Fruit fly (Drosophila melanogaster): ENCODE results near the gene CG10616.
A peak's percentile ranks its signal among the peaks of the same experiment; 100 is the strongest.

Gene CG10616

dm6 chr3L:12482917-12483316 is 11.4 kb downstream of the CG10616 start (continued):
- TF ChIP-seq caup (GFP tag; optimal IDR thresholded peaks at IDR 0.05; ENCODE audit: severe bottlenecking) (peak; percentile 56), CG31365 (tag; optimal IDR thresholded peaks at IDR 0.05) (no peak), CG7357 (GFP tag; IDR thresholded peaks at IDR 0.05) (0 out of 3 replicates have a peak, but pooled peaks have one; percentile 37), CG5953 (GFP tag; IDR thresholded peaks at IDR 0.05) (no peak), dimm (GFP tag; IDR thresholded peaks at IDR 0.05) (peak; percentile 43; the same call in 1 of the 2 replicates), zfh2 (GFP tag; optimal IDR thresholded peaks at IDR 0.05) (no peak), CG4360 (GFP tag; IDR thresholded peaks at IDR 0.05) (no peak), CG12071 (GFP tag; optimal IDR thresholded peaks at IDR 0.05) (peak; percentile 9), kah (GFP tag; optimal IDR thresholded peaks at IDR 0.05) (peak; percentile 51), phol (tag; optimal IDR thresholded peaks at IDR 0.05) (peak; percentile 86), C15 (GFP tag; IDR thresholded peaks at IDR 0.05) (no peak), CG30403 (GFP tag; optimal IDR thresholded peaks at IDR 0.05) (peak; percentile 82), hkb (optimal IDR thresholded peaks at IDR 0.05) (no peak), hkb (GFP tag; IDR thresholded peaks at IDR 0.05) (peak; percentile 72), CG18262 (tag; optimal IDR thresholded peaks at IDR 0.05) (peak; percentile 88), CG1233 (GFP tag; optimal IDR thresholded peaks at IDR 0.05) (peak; percentile 70), CG16813 (GFP tag; IDR thresholded peaks at IDR 0.05; ENCODE audit: partially characterized antibody) (no peak), CG18764 (GFP tag; optimal IDR thresholded peaks at IDR 0.05) (peak; percentile 20), CG13775 (GFP tag; optimal IDR thresholded peaks at IDR 0.05) (peak; percentile 70), tll (GFP tag; optimal IDR thresholded peaks at IDR 0.05) (no peak), HHEX (GFP tag; optimal IDR thresholded peaks at IDR 0.05) (peak; percentile 72), CG1024 (GFP tag; IDR thresholded peaks at IDR 0.05) (no peak), YL-1 (GFP tag; optimal IDR thresholded peaks at IDR 0.05) (peak; percentile 7), CG11695 (GFP tag; IDR thresholded peaks at IDR 0.05) (peak; percentile 81), CG13296 (GFP tag; optimal IDR thresholded peaks at IDR 0.05) (peak; percentile 78), CG4707 (GFP tag; optimal IDR thresholded peaks at IDR 0.05) (no peak), dati (GFP tag; IDR thresholded peaks at IDR 0.05) (0 out of 2 replicates have a peak, but pooled peaks have one; percentile 58), CG12391 (tag; optimal IDR thresholded peaks at IDR 0.05) (peak; percentile 81), CG42726 (GFP tag; IDR thresholded peaks at IDR 0.05; ENCODE audit: partially characterized antibody) (no peak), ash1 (GFP tag; optimal IDR thresholded peaks at IDR 0.05) (no peak), ems (GFP tag; optimal IDR thresholded peaks at IDR 0.05) (peak; percentile 65), CG2120 (GFP tag; optimal IDR thresholded peaks at IDR 0.05) (peak; percentile 60), Sox102F (GFP tag; optimal IDR thresholded peaks at IDR 0.05) (peak; percentile 88), gcm (GFP tag; optimal IDR thresholded peaks at IDR 0.05) (peak; percentile 66), CG4854 (GFP tag; optimal IDR thresholded peaks at IDR 0.05) (peak; percentile 56), seq (GFP tag; IDR thresholded peaks at IDR 0.05) (peak; percentile 61), CG6175 (GFP tag; IDR thresholded peaks at IDR 0.05) (0 out of 3 replicates have a peak, but pooled peaks have one; percentile 16), vnd (GFP tag; IDR thresholded peaks at IDR 0.05; ENCODE audit: partially characterized antibody) (no peak), so (GFP tag; IDR thresholded peaks at IDR 0.05) (peak; percentile 72; the same call in 2 of the 3 replicates), lola (GFP tag; optimal IDR thresholded peaks at IDR 0.05) (peak in 1 of 3 experiments; percentile 54), CG3838 (GFP tag; optimal IDR thresholded peaks at IDR 0.05) (peak; percentile 27), CG18619 (GFP tag; optimal IDR thresholded peaks at IDR 0.05) (peak; percentile 69), ttk (GFP tag; IDR thresholded peaks at IDR 0.05) (peak; percentile 59), CG10959 (GFP tag; IDR thresholded peaks at IDR 0.05) (no peak), trem (tag; optimal IDR thresholded peaks at IDR 0.05) (peak; percentile 50), peb (GFP tag; IDR thresholded peaks at IDR 0.05) (peak; percentile 55; the same call in 1 of the 2 replicates), CG6272 (GFP tag; IDR thresholded peaks at IDR 0.05) (no peak; the same call in 1 of the 2 replicates), bcd (GFP tag; optimal IDR thresholded peaks at IDR 0.05) (peak; percentile 77), pum (GFP tag; optimal IDR thresholded peaks at IDR 0.05) (peak; percentile 57), lab (GFP tag; optimal IDR thresholded peaks at IDR 0.05) (peak; percentile 68)
